Worm (Caenorhabditis elegans) whole organism, L2 larva: Measurements from ENCODE around the gene F45E10.2.

Source experiments
- ceh-16 ChIP-seq: fragments of 150-350 bp; optimal IDR thresholded peaks from 2 replicates; lab custom pipeline; 2014; ENCODE audit warnings: missing biosample characterization, missing genetic modification characterization
- egl-27 ChIP-seq: sonication (generic microtip); optimal IDR thresholded peaks from 3 replicates; lab custom pipeline; 2017; ENCODE audit warnings: missing biosample characterization, missing genetic modification reagents, missing genetic modification characterization
- elt-1 ChIP-seq: fragments of 150-350 bp; optimal IDR thresholded peaks from 2 replicates; lab custom pipeline; 2014; ENCODE audit warnings: missing biosample characterization, missing genetic modification characterization
- fos-1 ChIP-seq: fragments of 150-350 bp; optimal IDR thresholded peaks from 2 replicates; lab custom pipeline; 2014; ENCODE audit warnings: missing biosample characterization, missing genetic modification characterization
- mbf-1 ChIP-seq: sonication (generic microtip); optimal IDR thresholded peaks from 2 replicates; lab custom pipeline; 2017; ENCODE audit warnings: missing biosample characterization, missing genetic modification characterization
- snpc-4 ChIP-seq: fragments of 150-350 bp; optimal IDR thresholded peaks from 2 replicates; lab custom pipeline; 2014; ENCODE audit warnings: missing biosample characterization, missing genetic modification characterization
- unc-39 ChIP-seq: fragments of 150-350 bp; optimal IDR thresholded peaks from 2 replicates; lab custom pipeline; 2014; ENCODE audit warnings: missing biosample characterization, missing genetic modification characterization
- unc-62 ChIP-seq: fragments of 150-350 bp; optimal IDR thresholded peaks from 2 replicates; lab custom pipeline; 2014; ENCODE audit warnings: missing biosample characterization, missing genetic modification reagents, missing genetic modification characterization

DNA sequence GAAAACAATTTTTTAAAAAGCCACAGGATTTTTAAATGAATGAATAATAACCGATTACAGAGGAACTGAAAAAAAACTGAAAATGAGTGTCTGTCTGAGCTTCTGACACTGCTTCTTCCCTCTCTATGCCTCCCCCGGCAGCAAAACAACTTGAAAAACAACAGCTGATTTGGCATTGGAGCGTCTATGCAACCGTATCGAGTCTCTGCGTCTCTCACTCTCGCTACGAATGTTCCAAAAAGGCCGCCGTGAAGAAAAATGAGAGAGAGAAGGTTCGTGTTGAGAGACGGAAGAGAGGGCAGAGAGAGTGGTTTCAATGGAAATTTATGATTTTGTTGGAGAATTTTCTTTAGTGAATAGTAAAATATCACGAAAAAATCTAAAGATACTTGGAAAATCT is 47.9 kb upstream of the F45E10.2 start:
- TF ChIP-seq snpc-4 (peak; percentile 8), unc-62 (no peak), ceh-16 (tag; lab: Kevin White, UChicago) (no peak), egl-27 (tag; lab: Kevin White, UChicago) (no peak), mbf-1 (tag; lab: Kevin White, UChicago) (no peak), fos-1 (tag; lab: Kevin White, UChicago) (peak; percentile 37), elt-1 (tag; lab: Kevin White, UChicago) (no peak), unc-39 (tag; lab: Kevin White, UChicago) (no peak)
